Fruit fly (Drosophila melanogaster) whole organism: ENCODE results near the gene CG9497.

Experiments used
- CG8478 ChIP-seq: fragments of >200 bp; optimal IDR thresholded peaks from 2 replicates; lab custom pipeline; 2018; ENCODE audit warnings: inconsistent platforms
- Dll ChIP-seq: fragments of >200 bp; optimal IDR thresholded peaks from 2 replicates; lab custom pipeline; 2017
- EcR ChIP-seq, 2 experiments: fragments of >200 bp; optimal IDR thresholded peaks; 2 replicates each; lab custom pipeline; 2017; ENCODE audit warnings: missing biosample characterization in 2 of 2, missing genetic modification characterization in 2 of 2, missing genetic modification reagents in 2 of 2
- pan ChIP-seq: fragments of >200 bp; optimal IDR thresholded peaks from 2 replicates; lab custom pipeline; 2017
- psq ChIP-seq: fragments of >200 bp; optimal IDR thresholded peaks from 2 replicates; lab custom pipeline; 2017
- usp ChIP-seq: fragments of >200 bp; optimal IDR thresholded peaks from 2 replicates; lab custom pipeline; 2017; ENCODE audit warnings: missing biosample characterization, missing genetic modification characterization, mixed read lengths

The CG9497 gene

dm6 chr2L:6340222-6340725 is 8.0 kb downstream of the CG9497 start:
- TF ChIP-seq EcR (GFP tag; optimal IDR thresholded peaks at IDR 0.05; lab: Kevin White, UChicago) (no peak), CG8478 (lab: Kevin White, UChicago) (no peak), Dll (lab: Kevin White, UChicago) (no peak), pan (no peak), usp (GFP tag; lab: Kevin White, UChicago) (no peak), psq (lab: Kevin White, UChicago) (no peak)

- TF ChIP-seq CG8478 (lab: Kevin White, UChicago) (peak; percentile 23), psq (lab: Kevin White, UChicago) (no peak), Dll (lab: Kevin White, UChicago) (peak; percentile 78)
Observed at dm6 chr2L:6339010-6339897, 9.0 kb downstream of the CG9497 start.

- TF ChIP-seq pan: no peak
- no peak for TF ChIP-seq psq (lab: Kevin White, UChicago)
- no peak for TF ChIP-seq EcR (GFP tag; optimal IDR thresholded peaks at IDR 0.05; lab: Kevin White, UChicago)
- TF ChIP-seq usp (GFP tag; lab: Kevin White, UChicago): no peak
- no peak for TF ChIP-seq CG8478 (lab: Kevin White, UChicago)
- TF ChIP-seq Dll (lab: Kevin White, UChicago): no peak
Observed at dm6 chr2L:6338367-6338975, 9.8 kb downstream of the CG9497 start, which contains the start of the genes Pez and Cpr. Pez (minus strand) TSS chr2L:6338671. Cpr (plus strand) TSS chr2L:6338836.

- no peak for TF ChIP-seq pan
- TF ChIP-seq EcR (GFP tag; optimal IDR thresholded peaks at IDR 0.05; lab: Kevin White, UChicago): no peak
- TF ChIP-seq usp (GFP tag; lab: Kevin White, UChicago): no peak
- TF ChIP-seq Dll (lab: Kevin White, UChicago): no peak
Observed at dm6 chr2L:6337843-6338366, 10.3 kb downstream of the CG9497 start.

dm6 chr2L:6324386-6324744 is 23.9 kb downstream of the CG9497 start:
- TF ChIP-seq Dll (lab: Kevin White, UChicago): peak; percentile 44
- TF ChIP-seq CG8478 (lab: Kevin White, UChicago): peak; percentile 56
- TF ChIP-seq pan: no peak

- TF ChIP-seq psq (lab: Kevin White, UChicago) (no peak), pan (no peak), usp (GFP tag; lab: Kevin White, UChicago) (no peak), CG8478 (lab: Kevin White, UChicago) (peak; percentile 90), Dll (lab: Kevin White, UChicago) (no peak), EcR (GFP tag; optimal IDR thresholded peaks at IDR 0.05; lab: Kevin White, UChicago) (no peak)
Observed at dm6 chr2L:6323536-6324385, 24.5 kb downstream of the CG9497 start, which contains the start of gene PDZ-GEF. PDZ-GEF (plus strand) TSS chr2L:6323767.

- no peak for TF ChIP-seq CG8478 (lab: Kevin White, UChicago)
- TF ChIP-seq EcR (GFP tag; optimal IDR thresholded peaks at IDR 0.05; lab: Kevin White, UChicago): no peak
- no peak for TF ChIP-seq pan
- no peak for TF ChIP-seq Dll (lab: Kevin White, UChicago)
- no peak for TF ChIP-seq psq (lab: Kevin White, UChicago)
- no peak for TF ChIP-seq usp (GFP tag; lab: Kevin White, UChicago)
Observed at dm6 chr2L:6319068-6319467, 29.2 kb downstream of the CG9497 start.

- TF ChIP-seq EcR (GFP tag; optimal IDR thresholded peaks at IDR 0.05; lab: Kevin White, UChicago): no peak
- TF ChIP-seq CG8478 (lab: Kevin White, UChicago): no peak
- no peak for TF ChIP-seq psq (lab: Kevin White, UChicago)
- no peak for TF ChIP-seq Dll (lab: Kevin White, UChicago)
- TF ChIP-seq usp (GFP tag; lab: Kevin White, UChicago): no peak
- no peak for TF ChIP-seq pan
Observed at dm6 chr2L:6309879-6310278, 38.3 kb downstream of the CG9497 start.

- TF ChIP-seq Dll (lab: Kevin White, UChicago) (no peak), CG8478 (lab: Kevin White, UChicago) (no peak), EcR (GFP tag; optimal IDR thresholded peaks at IDR 0.05; lab: Kevin White, UChicago) (no peak), pan (no peak), psq (lab: Kevin White, UChicago) (no peak), usp (GFP tag; lab: Kevin White, UChicago) (no peak)
Observed at dm6 chr2L:6308651-6309050, 39.6 kb downstream of the CG9497 start, which contains the start of the genes CG43922 and CG13984. CG43922 (minus strand) TSS chr2L:6308751. CG13984 (plus strand) TSS chr2L:6308819.

- no peak for TF ChIP-seq pan
- TF ChIP-seq EcR (GFP tag; optimal IDR thresholded peaks at IDR 0.05; lab: Kevin White, UChicago): no peak
- no peak for TF ChIP-seq usp (GFP tag; lab: Kevin White, UChicago)
- TF ChIP-seq CG8478 (lab: Kevin White, UChicago): no peak
- no peak for TF ChIP-seq psq (lab: Kevin White, UChicago)
- TF ChIP-seq Dll (lab: Kevin White, UChicago): no peak
Observed at dm6 chr2L:6306895-6307294, 41.3 kb downstream of the CG9497 start.
